Fruit fly (Drosophila melanogaster) whole organism, prepupa: ENCODE measurements around the gene CG31729.

Experiments
- Blimp-1 ChIP-seq: fragments of 200-800 bp; sonication (Bioruptor generic); optimal IDR thresholded peaks from 3 replicates; lab custom pipeline; 2017; ENCODE audit warnings: missing biosample characterization, missing genetic modification characterization, mild to moderate bottlenecking, moderate library complexity, missing genetic modification reagents
- CG10631 ChIP-seq: fragments of 200-800 bp; sonication (Bioruptor generic); optimal IDR thresholded peaks from 2 replicates; lab custom pipeline; 2016; ENCODE audit warnings: missing biosample characterization, missing genetic modification characterization
- CG10669 ChIP-seq: fragments of 200-800 bp; sonication (Bioruptor generic); optimal IDR thresholded peaks from 3 replicates; lab custom pipeline; 2018; ENCODE audit warnings: missing biosample characterization, mild to moderate bottlenecking, missing genetic modification characterization, moderate library complexity
- CG11294 ChIP-seq: fragments of 200-800 bp; sonication (Bioruptor generic); IDR thresholded peaks from 2 replicates; pipeline ENCODE4 v1.3.6; 2022; ENCODE audit warnings: missing biosample characterization, missing genetic modification characterization
- CG11762 ChIP-seq: fragments of 200-800 bp; sonication (Bioruptor generic); optimal IDR thresholded peaks from 3 replicates; lab custom pipeline; 2016; ENCODE audit warnings: missing biosample characterization, missing genetic modification characterization; ENCODE audit not compliant: insufficient read depth
- CG11902 ChIP-seq: fragments of 200-800 bp; sonication (Bioruptor generic); optimal IDR thresholded peaks from 3 replicates; lab custom pipeline; 2016; ENCODE audit warnings: missing biosample characterization, missing genetic modification characterization
- CG15336 ChIP-seq: fragments of 200-800 bp; sonication (Bioruptor generic); IDR thresholded peaks from 2 replicates; pipeline ENCODE4 v1.3.6; 2022; ENCODE audit warnings: missing biosample characterization, missing genetic modification characterization
- CG1621 ChIP-seq: fragments of 200-800 bp; sonication (Bioruptor generic); optimal IDR thresholded peaks from 3 replicates; lab custom pipeline; 2018; ENCODE audit warnings: missing biosample characterization, mild to moderate bottlenecking, missing genetic modification characterization
- CG16779 ChIP-seq: fragments of 200-800 bp; sonication (Bioruptor generic); optimal IDR thresholded peaks from 3 replicates; lab custom pipeline; 2017; ENCODE audit warnings: missing biosample characterization, mild to moderate bottlenecking, missing genetic modification characterization
- CG3032 ChIP-seq: fragments of 200-800 bp; optimal IDR thresholded peaks from 2 replicates; lab custom pipeline; 2019; ENCODE audit warnings: missing biosample characterization, mild to moderate bottlenecking, missing genetic modification characterization, moderate library complexity
- CG32006 ChIP-seq: fragments of 200-800 bp; sonication (Bioruptor generic); optimal IDR thresholded peaks from 3 replicates; lab custom pipeline; 2017; ENCODE audit warnings: missing biosample characterization, mild to moderate bottlenecking, missing genetic modification characterization
- CG34406 ChIP-seq: fragments of 200-800 bp; sonication (Bioruptor generic); optimal IDR thresholded peaks from 3 replicates; lab custom pipeline; 2016; ENCODE audit warnings: missing biosample characterization, missing genetic modification characterization
- CG3919 ChIP-seq: fragments of 200-800 bp; sonication (Bioruptor generic); optimal IDR thresholded peaks from 3 replicates; lab custom pipeline; 2016; ENCODE audit warnings: missing biosample characterization, missing genetic modification characterization
- CG6163 ChIP-seq: fragments of 200-800 bp; sonication (Bioruptor generic); IDR thresholded peaks from 3 replicates; pipeline ENCODE4 v1.3.6; 2022; ENCODE audit warnings: missing biosample characterization, missing genetic modification characterization
- CG6792 ChIP-seq: fragments of 200-800 bp; sonication (Bioruptor generic); optimal IDR thresholded peaks from 3 replicates; lab custom pipeline; 2016; ENCODE audit warnings: missing biosample characterization, missing genetic modification characterization
- CG6808 ChIP-seq: fragments of 200-800 bp; sonication (Bioruptor generic); optimal IDR thresholded peaks from 3 replicates; lab custom pipeline; 2017; ENCODE audit warnings: missing biosample characterization, missing genetic modification characterization, mild to moderate bottlenecking, moderate library complexity, missing genetic modification reagents
- CG6854 ChIP-seq: fragments of 200-800 bp; sonication (Bioruptor generic); optimal IDR thresholded peaks from 2 replicates; lab custom pipeline; 2017; ENCODE audit warnings: missing biosample characterization, mild to moderate bottlenecking, missing genetic modification characterization
- CG7368 ChIP-seq: fragments of 200-800 bp; sonication (Bioruptor generic); optimal IDR thresholded peaks from 3 replicates; lab custom pipeline; 2016; ENCODE audit warnings: missing biosample characterization, missing genetic modification characterization
- CG8119 ChIP-seq: fragments of 200-800 bp; sonication (Bioruptor generic); IDR thresholded peaks from 3 replicates; pipeline ENCODE4 v1.3.6; 2022; ENCODE audit warnings: missing biosample characterization, missing genetic modification characterization
- CG8319 ChIP-seq: fragments of 200-800 bp; sonication (Bioruptor generic); optimal IDR thresholded peaks from 3 replicates; lab custom pipeline; 2016; ENCODE audit warnings: missing biosample characterization, missing genetic modification characterization
- CG8632 ChIP-seq: fragments of 200-800 bp; sonication (Bioruptor generic); optimal IDR thresholded peaks from 3 replicates; lab custom pipeline; 2016; ENCODE audit warnings: missing biosample characterization, missing genetic modification characterization
- CG9139 ChIP-seq: fragments of 200-800 bp; sonication (Bioruptor generic); optimal IDR thresholded peaks from 3 replicates; lab custom pipeline; 2017; ENCODE audit warnings: missing biosample characterization, mild to moderate bottlenecking, missing genetic modification characterization
- Eip78C ChIP-seq: fragments of 200-800 bp; sonication (Bioruptor generic); peaks from one replicate; lab custom pipeline; 2016; ENCODE audit warnings: missing biosample characterization, missing genetic modification characterization
- Eip93F ChIP-seq: fragments of 200-800 bp; sonication (Bioruptor generic); optimal IDR thresholded peaks from 2 replicates; lab custom pipeline; 2016; ENCODE audit warnings: missing biosample characterization, mild to moderate bottlenecking, missing genetic modification characterization
- Ets21C ChIP-seq: fragments of 200-800 bp; sonication (Bioruptor generic); optimal IDR thresholded peaks from 3 replicates; lab custom pipeline; 2016; ENCODE audit warnings: missing biosample characterization, missing genetic modification characterization
- Ets96B ChIP-seq: fragments of 200-800 bp; optimal IDR thresholded peaks from 2 replicates; lab custom pipeline; 2019; ENCODE audit warnings: missing biosample characterization, mild to moderate bottlenecking, missing genetic modification characterization, moderate library complexity
- Hr39 ChIP-seq: fragments of 200-800 bp; sonication (Bioruptor generic); optimal IDR thresholded peaks from 2 replicates; lab custom pipeline; 2016; ENCODE audit warnings: missing biosample characterization, missing genetic modification characterization
- Hr4 ChIP-seq: fragments of 200-800 bp; sonication (Bioruptor generic); optimal IDR thresholded peaks from 3 replicates; lab custom pipeline; 2016; ENCODE audit warnings: missing biosample characterization, missing genetic modification characterization
- Lpt ChIP-seq: fragments of 200-800 bp; sonication (Bioruptor generic); optimal IDR thresholded peaks from 3 replicates; lab custom pipeline; 2016; ENCODE audit warnings: missing biosample characterization, missing genetic modification characterization
- Met ChIP-seq: fragments of 200-800 bp; sonication (Bioruptor generic); optimal IDR thresholded peaks from 3 replicates; lab custom pipeline; 2016; ENCODE audit warnings: missing biosample characterization, missing genetic modification characterization
- OdsH ChIP-seq: fragments of 200-800 bp; sonication (Bioruptor generic); optimal IDR thresholded peaks from 3 replicates; lab custom pipeline; 2016; ENCODE audit warnings: missing biosample characterization, missing genetic modification characterization
- Sox102F ChIP-seq: fragments of 200-800 bp; sonication (Bioruptor generic); optimal IDR thresholded peaks from 2 replicates; lab custom pipeline; 2016; ENCODE audit warnings: missing biosample characterization, mild to moderate bottlenecking, missing genetic modification characterization
- Sox15 ChIP-seq: fragments of 200-800 bp; sonication (Bioruptor generic); optimal IDR thresholded peaks from 3 replicates; lab custom pipeline; 2016; ENCODE audit warnings: missing biosample characterization, missing genetic modification characterization
- cyc ChIP-seq: fragments of 200-800 bp; sonication (Bioruptor generic); optimal IDR thresholded peaks from 3 replicates; lab custom pipeline; 2016; ENCODE audit warnings: missing biosample characterization, missing genetic modification characterization
- dsx ChIP-seq: fragments of 200-800 bp; optimal IDR thresholded peaks from 3 replicates; lab custom pipeline; 2019; ENCODE audit warnings: missing biosample characterization, mild to moderate bottlenecking, missing genetic modification characterization, moderate library complexity; ENCODE audit not compliant: poor library complexity, severe bottlenecking
- eg ChIP-seq: fragments of 200-800 bp; sonication (Bioruptor generic); IDR thresholded peaks from 3 replicates; pipeline ENCODE4 v1.3.6; 2022; ENCODE audit warnings: missing biosample characterization, missing genetic modification characterization
- esn ChIP-seq: fragments of 200-800 bp; sonication (Bioruptor generic); optimal IDR thresholded peaks from 2 replicates; lab custom pipeline; 2016; ENCODE audit warnings: missing biosample characterization, mild to moderate bottlenecking, missing genetic modification characterization, moderate library complexity
- fd85E ChIP-seq: fragments of 200-800 bp; sonication (Bioruptor generic); optimal IDR thresholded peaks from 3 replicates; lab custom pipeline; 2016; ENCODE audit warnings: missing biosample characterization, missing genetic modification characterization
- fkh ChIP-seq: fragments of 200-800 bp; sonication (Bioruptor generic); optimal IDR thresholded peaks from 3 replicates; lab custom pipeline; 2017; ENCODE audit warnings: missing biosample characterization, mild to moderate bottlenecking, missing genetic modification characterization, moderate library complexity
- lz ChIP-seq: fragments of 200-800 bp; sonication (Bioruptor generic); optimal IDR thresholded peaks from 3 replicates; lab custom pipeline; 2016; ENCODE audit warnings: missing biosample characterization, missing genetic modification characterization
- net ChIP-seq: fragments of 200-800 bp; sonication (Bioruptor generic); optimal IDR thresholded peaks from 3 replicates; lab custom pipeline; 2016; ENCODE audit warnings: missing biosample characterization, missing genetic modification characterization
- salr ChIP-seq, 2 experiments: fragments of 200-800 bp; sonication (Bioruptor generic); optimal IDR thresholded peaks; 3 replicates each; lab custom pipeline; 2016 to 2018; ENCODE audit warnings: missing biosample characterization in 2 of 2, missing genetic modification characterization in 2 of 2, mild to moderate bottlenecking in 1 of 2
- spab ChIP-seq: fragments of 200-800 bp; sonication (Bioruptor generic); optimal IDR thresholded peaks from 2 replicates; lab custom pipeline; 2017; ENCODE audit warnings: missing biosample characterization, mild to moderate bottlenecking, missing genetic modification characterization, missing genetic modification reagents
- ss ChIP-seq, 2 experiments: fragments of 200-800 bp; sonication (Bioruptor generic); optimal IDR thresholded peaks; 2 replicates in 1 of 2; 3 replicates in 1 of 2; lab custom pipeline; 2017 to 2018; ENCODE audit warnings: mild to moderate bottlenecking in 2 of 2, missing biosample characterization in 2 of 2, missing genetic modification characterization in 2 of 2, moderate library complexity in 1 of 2
- svp ChIP-seq: fragments of 200-800 bp; sonication (Bioruptor generic); peaks from one replicate; lab custom pipeline; 2016; ENCODE audit warnings: missing biosample characterization, missing genetic modification characterization
- topi ChIP-seq: fragments of 200-800 bp; sonication (Bioruptor generic); optimal IDR thresholded peaks from 3 replicates; lab custom pipeline; 2016; ENCODE audit warnings: missing biosample characterization, missing genetic modification characterization
- vri ChIP-seq: fragments of 200-800 bp; sonication (Bioruptor generic); optimal IDR thresholded peaks from 3 replicates; lab custom pipeline; 2016; ENCODE audit warnings: missing biosample characterization, mild to moderate bottlenecking, missing genetic modification characterization

The CG31729 gene

dm6 chr2L:13286456-13286855 is 3.3 kb upstream of the CG31729 start, which contains the start of the genes Drep4 and Uvrag (continued):
- TF ChIP-seq CG10669 (GFP tag; lab: Kevin White, UChicago) (no peak), net (no peak), Met (GFP tag; lab: Kevin White, UChicago) (peak; percentile 52), CG10631 (GFP tag; lab: Kevin White, UChicago) (peak; percentile 66), esn (GFP tag; lab: Kevin White, UChicago) (peak; percentile 60), Blimp-1 (GFP tag; lab: Kevin White, UChicago) (peak; percentile 28), salr (GFP tag; optimal IDR thresholded peaks at IDR 0.05; lab: Kevin White, UChicago) (no peak), Sox15 (peak; percentile 37), vri (GFP tag; lab: Kevin White, UChicago) (no peak), Ets96B (tag; lab: Kevin White, UChicago) (peak; percentile 63), Hr4 (GFP tag; lab: Kevin White, UChicago) (no peak), CG8319 (GFP tag; lab: Kevin White, UChicago) (peak; percentile 31), CG32006 (GFP tag; lab: Kevin White, UChicago) (no peak), CG7368 (GFP tag; lab: Kevin White, UChicago) (no peak), Lpt (GFP tag; lab: Kevin White, UChicago) (no peak), dsx (GFP tag; lab: Kevin White, UChicago) (no peak), Hr39 (peak; percentile 14), CG11294 (GFP tag; lab: Robert Waterston, UW) (no peak), fkh (GFP tag; lab: Kevin White, UChicago) (no peak), CG3919 (no peak), CG6163 (no peak), CG15336 (GFP tag; lab: Robert Waterston, UW) (no peak)
- TF ChIP-seq, all 60 proteins: peak for 22

DNA sequence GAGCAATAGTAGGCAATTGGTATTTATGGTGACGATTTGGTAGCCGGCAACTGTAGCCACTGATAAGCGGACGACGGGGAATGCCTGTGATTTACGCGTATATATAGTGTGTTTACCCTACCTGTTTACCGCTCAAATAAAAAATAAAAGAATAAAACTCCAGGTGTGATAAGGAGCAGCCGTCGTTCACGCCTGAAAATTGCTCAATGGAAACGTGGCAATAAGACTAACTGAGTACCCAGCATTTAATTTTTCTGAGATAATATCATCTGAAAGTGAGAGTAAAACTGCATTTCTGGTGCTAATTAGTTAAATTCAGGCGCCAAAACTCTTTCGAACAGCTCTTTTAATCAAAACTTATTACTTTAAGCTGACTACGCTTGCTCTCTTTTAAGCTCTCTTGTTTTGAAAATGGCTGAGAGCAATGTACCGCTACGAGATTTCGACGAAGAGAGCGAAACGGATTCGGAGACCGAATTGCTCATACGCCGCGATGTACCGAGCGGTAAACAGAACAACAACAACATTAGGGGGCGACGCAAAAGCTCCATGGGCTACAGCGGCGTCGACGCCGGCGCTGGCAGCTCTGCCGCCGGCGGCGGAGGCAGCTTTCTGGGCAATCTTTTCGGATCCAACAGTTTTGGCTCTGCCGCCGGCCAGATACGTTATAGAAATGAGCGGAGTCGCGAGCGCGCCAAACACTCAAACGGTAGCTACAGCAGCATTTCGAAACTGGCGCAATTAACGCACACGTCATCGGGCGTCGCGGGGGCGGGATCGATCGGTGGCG is 674 bp downstream of the CG31729 start:
- peak; percentile 27 for TF ChIP-seq CG10669 (GFP tag; lab: Kevin White, UChicago)
- TF ChIP-seq CG16779 (tag; lab: Kevin White, UChicago): no peak
- TF ChIP-seq CG15336 (GFP tag; lab: Robert Waterston, UW): peak; percentile 11
- peak; percentile 51 for TF ChIP-seq Eip78C (GFP tag; lab: Kevin White, UChicago)
- peak; percentile 55 for TF ChIP-seq CG34406 (GFP tag; lab: Kevin White, UChicago)
- no peak for TF ChIP-seq Hr39
- peak; percentile 58 for TF ChIP-seq CG8632 (GFP tag; lab: Kevin White, UChicago)
- no peak for TF ChIP-seq topi (GFP tag; lab: Kevin White, UChicago)
- TF ChIP-seq Ets21C (GFP tag; lab: Kevin White, UChicago): no peak
- no peak for TF ChIP-seq dsx (GFP tag; lab: Kevin White, UChicago)
- TF ChIP-seq eg (GFP tag; lab: Robert Waterston, UW): peak; percentile 62; the same call in 2 of the 3 replicates
- TF ChIP-seq cyc (GFP tag; lab: Kevin White, UChicago): no peak
- no peak for TF ChIP-seq fd85E (GFP tag; lab: Kevin White, UChicago)
- peak; percentile 34 for TF ChIP-seq spab (GFP tag; lab: Kevin White, UChicago)
- TF ChIP-seq CG10631 (GFP tag; lab: Kevin White, UChicago): no peak
- peak; percentile 67; the same call in 2 of the 3 replicates for TF ChIP-seq CG6163
- TF ChIP-seq CG8319 (GFP tag; lab: Kevin White, UChicago): no peak
- peak; percentile 20 for TF ChIP-seq CG32006 (GFP tag; lab: Kevin White, UChicago)
- no peak for TF ChIP-seq svp (GFP tag; lab: Kevin White, UChicago)
- peak; percentile 7 for TF ChIP-seq CG6808 (GFP tag; lab: Kevin White, UChicago)
- TF ChIP-seq CG3032 (tag; lab: Kevin White, UChicago): no peak
- peak; percentile 54 for TF ChIP-seq vri (GFP tag; lab: Kevin White, UChicago)
- TF ChIP-seq CG9139 (GFP tag; lab: Kevin White, UChicago): peak; percentile 55
- TF ChIP-seq ss (GFP tag; optimal IDR thresholded peaks at IDR 0.05; lab: Kevin White, UChicago): peak in 1 of 2 experiments; percentile 75
- peak; percentile 19 for TF ChIP-seq CG7368 (GFP tag; lab: Kevin White, UChicago)
- TF ChIP-seq CG11902 (GFP tag; lab: Kevin White, UChicago): no peak
- no peak for TF ChIP-seq CG11762 (GFP tag; lab: Kevin White, UChicago)
- TF ChIP-seq lz (GFP tag; lab: Kevin White, UChicago): no peak
- peak; percentile 37 for TF ChIP-seq CG6792
- TF ChIP-seq Eip93F (GFP tag; lab: Kevin White, UChicago): no peak
- peak; percentile 61 for TF ChIP-seq CG6854 (GFP tag; lab: Kevin White, UChicago)
- no peak for TF ChIP-seq CG1621 (tag; lab: Kevin White, UChicago)
- peak; percentile 8 for TF ChIP-seq OdsH (GFP tag; lab: Kevin White, UChicago)
- peak; percentile 38 for TF ChIP-seq Sox102F (GFP tag; lab: Kevin White, UChicago)
- no peak for TF ChIP-seq CG3919
- no peak for TF ChIP-seq CG8119 (GFP tag; lab: Robert Waterston, UW)
